Fruit fly (Drosophila melanogaster) whole organism, prepupa: ENCODE measurements around the gene Smug.

ENCODE experiments used
- Blimp-1 ChIP-seq: fragments of 200-800 bp; sonication (Bioruptor generic); optimal IDR thresholded peaks from 3 replicates; lab custom pipeline; 2017; ENCODE audit warnings: missing biosample characterization, missing genetic modification characterization, mild to moderate bottlenecking, moderate library complexity, missing genetic modification reagents
- CG34406 ChIP-seq: fragments of 200-800 bp; sonication (Bioruptor generic); optimal IDR thresholded peaks from 3 replicates; lab custom pipeline; 2016; ENCODE audit warnings: missing biosample characterization, missing genetic modification characterization
- CG6854 ChIP-seq: fragments of 200-800 bp; sonication (Bioruptor generic); optimal IDR thresholded peaks from 2 replicates; lab custom pipeline; 2017; ENCODE audit warnings: missing biosample characterization, mild to moderate bottlenecking, missing genetic modification characterization
- OdsH ChIP-seq: fragments of 200-800 bp; sonication (Bioruptor generic); optimal IDR thresholded peaks from 3 replicates; lab custom pipeline; 2016; ENCODE audit warnings: missing biosample characterization, missing genetic modification characterization
- Sox102F ChIP-seq: fragments of 200-800 bp; sonication (Bioruptor generic); optimal IDR thresholded peaks from 2 replicates; lab custom pipeline; 2016; ENCODE audit warnings: missing biosample characterization, mild to moderate bottlenecking, missing genetic modification characterization
- fkh ChIP-seq: fragments of 200-800 bp; sonication (Bioruptor generic); optimal IDR thresholded peaks from 3 replicates; lab custom pipeline; 2017; ENCODE audit warnings: missing biosample characterization, mild to moderate bottlenecking, missing genetic modification characterization, moderate library complexity
- lz ChIP-seq: fragments of 200-800 bp; sonication (Bioruptor generic); optimal IDR thresholded peaks from 3 replicates; lab custom pipeline; 2016; ENCODE audit warnings: missing biosample characterization, missing genetic modification characterization
- pdm3 ChIP-seq: fragments of 200-800 bp; sonication (Bioruptor generic); optimal IDR thresholded peaks from 3 replicates; lab custom pipeline; 2016; ENCODE audit warnings: missing biosample characterization, missing genetic modification characterization

- TF ChIP-seq Sox102F (GFP tag; lab: Kevin White, UChicago), result peak; percentile 49
- TF ChIP-seq CG6854 (GFP tag; lab: Kevin White, UChicago), result no peak
- TF ChIP-seq Blimp-1 (GFP tag; lab: Kevin White, UChicago), result peak; percentile 27
- no peak for TF ChIP-seq fkh
- TF ChIP-seq pdm3 (GFP tag; lab: Kevin White, UChicago), result no peak
- TF ChIP-seq lz (GFP tag; lab: Kevin White, UChicago), result peak; percentile 37
- peak; percentile 64 for TF ChIP-seq CG34406 (GFP tag; lab: Kevin White, UChicago)
- TF ChIP-seq OdsH, result peak; percentile 33
Measured at dm6 chr3R:17122796-17123504, 27.4 kb upstream of the Smug start.
